Worm (Caenorhabditis elegans) whole organism, L4 larva: ENCODE data around the gene fbxa-171.

Experiments
- D1046.2 ChIP-seq: fragments of 200-800 bp; sonication (Bioruptor generic); IDR thresholded peaks from 2 replicates; pipeline ENCODE4 v1.3.6; 2022; ENCODE audit warnings: missing genetic modification characterization, missing compliant biosample characterization
- F26F4.8 ChIP-seq: fragments of 200-800 bp; sonication (Bioruptor generic); conservative IDR thresholded peaks from 2 replicates; pipeline ENCODE4 v1.3.6; 2022; ENCODE audit warnings: missing genetic modification characterization, missing compliant biosample characterization
- F44E2.7 ChIP-seq: fragments of 200-800 bp; sonication (Bioruptor generic); IDR thresholded peaks from 2 replicates; pipeline ENCODE4 v2.1.2; 2022; ENCODE audit warnings: missing genetic modification characterization, missing compliant biosample characterization
- T26A8.4 ChIP-seq: fragments of 200-800 bp; sonication (Bioruptor generic); IDR thresholded peaks from 2 replicates; pipeline ENCODE4 v1.3.6; 2022; ENCODE audit warnings: missing genetic modification characterization, missing compliant biosample characterization
- Y48G9A.11 ChIP-seq: fragments of 200-800 bp; sonication (Bioruptor generic); IDR thresholded peaks from 2 replicates; pipeline ENCODE4 v1.3.6; 2022; ENCODE audit warnings: missing genetic modification reagents, missing genetic modification characterization, missing compliant biosample characterization
- ZK546.5 ChIP-seq, 2 experiments: sonication (generic microtip); optimal IDR thresholded peaks; 2 replicates each; lab custom pipeline; 2017; ENCODE audit warnings: missing biosample characterization in 2 of 2, missing genetic modification characterization in 2 of 2
- aha-1 ChIP-seq: fragments of 150-350 bp; peaks from one replicate; lab custom pipeline; 2014; ENCODE audit warnings: missing biosample characterization, missing genetic modification characterization
- ceh-28 ChIP-seq: fragments of 150-350 bp; optimal IDR thresholded peaks from 2 replicates; lab custom pipeline; 2014; ENCODE audit warnings: missing biosample characterization, missing genetic modification reagents, missing genetic modification characterization
- ceh-32 ChIP-seq: sonication (generic microtip); optimal IDR thresholded peaks from 2 replicates; lab custom pipeline; 2016; ENCODE audit warnings: mild to moderate bottlenecking, missing genetic modification characterization, missing compliant biosample characterization; ENCODE audit not compliant: poor library complexity
- daf-16 ChIP-seq, 3 experiments: sonication (generic microtip); optimal IDR thresholded peaks; 2 replicates each; lab custom pipeline; 2016 to 2017; ENCODE audit warnings: missing genetic modification characterization in 3 of 3, missing genetic modification reagents in 3 of 3, mild to moderate bottlenecking in 2 of 3, missing compliant biosample characterization in 2 of 3, missing biosample characterization in 1 of 3, moderate library complexity in 1 of 3
- dmd-6 ChIP-seq: fragments of 200-800 bp; sonication (Bioruptor generic); IDR thresholded peaks from 2 replicates; pipeline ENCODE4 v1.3.6; 2022; ENCODE audit warnings: missing genetic modification reagents, missing genetic modification characterization, missing compliant biosample characterization
- duxl-1 ChIP-seq: sonication (generic microtip); optimal IDR thresholded peaks from 2 replicates; lab custom pipeline; 2016; ENCODE audit warnings: mild to moderate bottlenecking, missing genetic modification characterization, moderate library complexity, missing compliant biosample characterization; ENCODE audit not compliant: poor library complexity
- dve-1 ChIP-seq: sonication (generic microtip); optimal IDR thresholded peaks from 2 replicates; lab custom pipeline; 2017; ENCODE audit warnings: antibody characterized with exemption, mild to moderate bottlenecking, missing genetic modification characterization, missing compliant biosample characterization; ENCODE audit not compliant: insufficient read depth
- fkh-10 ChIP-seq: fragments of 150-350 bp; optimal IDR thresholded peaks from 2 replicates; lab custom pipeline; 2014; ENCODE audit warnings: missing biosample characterization, missing genetic modification reagents, missing genetic modification characterization
- hlh-11 ChIP-seq: fragments of 200-800 bp; sonication (Bioruptor generic); optimal IDR thresholded peaks from 2 replicates; lab custom pipeline; 2018; ENCODE audit warnings: mild to moderate bottlenecking, missing genetic modification characterization, missing compliant biosample characterization
- hlh-30 ChIP-seq: sonication (generic microtip); optimal IDR thresholded peaks from 2 replicates; lab custom pipeline; 2017; ENCODE audit warnings: antibody characterized with exemption, mild to moderate bottlenecking, missing genetic modification characterization, missing compliant biosample characterization; ENCODE audit not compliant: insufficient read depth
- lim-7 ChIP-seq: fragments of 200-800 bp; sonication (Bioruptor generic); IDR thresholded peaks from 2 replicates; pipeline ENCODE4 v1.3.6; 2022; ENCODE audit warnings: missing genetic modification characterization, missing compliant biosample characterization
- lin-13 ChIP-seq: fragments of 150-350 bp; optimal IDR thresholded peaks from 2 replicates; lab custom pipeline; 2014; ENCODE audit warnings: missing biosample characterization, missing genetic modification reagents, missing genetic modification characterization
- lin-15B ChIP-seq: fragments of 150-350 bp; sonication (generic microtip); optimal IDR thresholded peaks from 3 replicates; lab custom pipeline; 2014; ENCODE audit warnings: missing biosample characterization, missing genetic modification characterization
- lin-38 ChIP-seq: fragments of 200-800 bp; sonication (Bioruptor generic); IDR thresholded peaks from 2 replicates; pipeline ENCODE4 v1.3.6; 2022; ENCODE audit warnings: missing genetic modification reagents, missing genetic modification characterization, missing compliant biosample characterization
- mdt-29 ChIP-seq: fragments of 200-800 bp; sonication (Bioruptor generic); IDR thresholded peaks from 2 replicates; pipeline ENCODE4 v1.3.6; 2022; ENCODE audit warnings: missing genetic modification reagents, missing genetic modification characterization, missing compliant biosample characterization
- nhr-10 ChIP-seq: fragments of 150-350 bp; optimal IDR thresholded peaks from 2 replicates; lab custom pipeline; 2014; ENCODE audit warnings: missing biosample characterization, missing genetic modification characterization
- nhr-25 ChIP-seq: sonication (generic microtip); optimal IDR thresholded peaks from 2 replicates; lab custom pipeline; 2017; ENCODE audit warnings: missing genetic modification characterization, mild to moderate bottlenecking, missing compliant biosample characterization, antibody characterized with exemption, moderate library complexity, borderline replicate concordance; ENCODE audit not compliant: insufficient read depth
- nhr-28 ChIP-seq: fragments of 150-350 bp; optimal IDR thresholded peaks from 2 replicates; lab custom pipeline; 2014; ENCODE audit warnings: missing biosample characterization, missing genetic modification characterization
- nhr-42 ChIP-seq: fragments of 200-800 bp; sonication (Bioruptor generic); IDR thresholded peaks from 2 replicates; pipeline ENCODE4 v1.3.6; 2022; ENCODE audit warnings: missing genetic modification characterization, missing compliant biosample characterization
- nhr-77 ChIP-seq: fragments of 150-350 bp; optimal IDR thresholded peaks from 2 replicates; lab custom pipeline; 2014; ENCODE audit warnings: missing biosample characterization, missing genetic modification characterization
- pqm-1 ChIP-seq: sonication (generic microtip); optimal IDR thresholded peaks from 2 replicates; lab custom pipeline; 2017; ENCODE audit warnings: missing biosample characterization, missing genetic modification characterization
- set-16 ChIP-seq: fragments of 200-800 bp; sonication (Bioruptor generic); IDR thresholded peaks from 2 replicates; pipeline ENCODE4 v1.3.6; 2022; ENCODE audit warnings: missing genetic modification reagents, missing genetic modification characterization, missing compliant biosample characterization
- tra-1 ChIP-seq: fragments of 200-800 bp; sonication (Bioruptor generic); IDR thresholded peaks from 2 replicates; pipeline ENCODE4 v1.3.6; 2022; ENCODE audit warnings: missing genetic modification reagents, missing genetic modification characterization, missing compliant biosample characterization
- unc-62 ChIP-seq, 3 experiments: fragments of 150-350 bp in 1 of 3; sonication (generic microtip); optimal IDR thresholded peaks in 2 of 3; peaks in 1 of 3; 1 replicate in 1 of 3; 2 replicates in 2 of 3; lab custom pipeline; 2014 to 2017; ENCODE audit warnings: missing biosample characterization in 3 of 3, missing genetic modification characterization in 3 of 3, missing genetic modification reagents in 3 of 3, missing genotype in 1 of 3
- zip-2 ChIP-seq: fragments of 150-350 bp; optimal IDR thresholded peaks from 2 replicates; lab custom pipeline; 2014; ENCODE audit warnings: missing biosample characterization, missing genetic modification characterization

The fbxa-171 gene

ce11 chrV:17598810-17599209 is 33.0 kb upstream of the fbxa-171 start, which contains the start of gene Y6G8.2:
Y6G8.2 (minus strand) TSS chrV:17598956.
- TF ChIP-seq lin-13 (GFP tag; lab: Kevin White, UChicago) (no peak), T26A8.4 (GFP tag; lab: Robert Waterston, UW) (no peak), fkh-10 (no peak), F44E2.7 (GFP tag; lab: Robert Waterston, UW) (no peak), pqm-1 (peak; percentile 78), ZK546.5 (tag; optimal IDR thresholded peaks at IDR 0.05; lab: Kevin White, UChicago) (no peak), nhr-77 (tag; lab: Kevin White, UChicago) (peak; percentile 12), tra-1 (no peak), nhr-28 (tag; lab: Kevin White, UChicago) (peak; percentile 44), nhr-25 (tag; lab: Kevin White, UChicago) (no peak), ceh-32 (tag; lab: Kevin White, UChicago) (no peak), lim-7 (GFP tag; lab: Robert Waterston, UW) (no peak), ceh-28 (tag; lab: Kevin White, UChicago) (no peak), hlh-11 (peak; percentile 22), zip-2 (tag; lab: Kevin White, UChicago) (no peak), duxl-1 (peak; percentile 5), dve-1 (tag; lab: Kevin White, UChicago) (peak; percentile 46), lin-15B (tag; lab: Kevin White, UChicago) (no peak), mdt-29 (GFP tag; lab: Robert Waterston, UW) (no peak), daf-16 (GFP tag; optimal IDR thresholded peaks at IDR 0.05; lab: Kevin White, UChicago) (peak in 1 of 2 experiments; percentile 20), daf-16 (tag; optimal IDR thresholded peaks at IDR 0.05; lab: Kevin White, UChicago) (peak; percentile 97), dmd-6 (GFP tag; lab: Robert Waterston, UW) (peak; percentile 26; the same call in 1 of the 2 replicates)
- TF ChIP-seq, all 104 proteins: peak for 8

- TF ChIP-seq F26F4.8 (GFP tag; lab: Robert Waterston, UW) (0 out of 2 replicates have a peak, but pooled peaks have one; percentile 17), lin-38 (GFP tag; lab: Robert Waterston, UW) (no peak), nhr-10 (tag; lab: Kevin White, UChicago) (no peak), duxl-1 (no peak), ceh-32 (tag; lab: Kevin White, UChicago) (no peak), nhr-25 (tag; lab: Kevin White, UChicago) (no peak), set-16 (GFP tag; lab: Robert Waterston, UW) (peak; percentile 54; the same call in 1 of the 2 replicates)
Measured at ce11 chrV:17595691-17596090, 29.9 kb upstream of the fbxa-171 start.

ce11 chrV:17584352-17584843 is 18.6 kb upstream of the fbxa-171 start, which contains the start of gene fbxa-133:
fbxa-133 (plus strand) TSS chrV:17584793.
- 0 out of 2 replicates have a peak, but pooled peaks have one; percentile 26 for TF ChIP-seq D1046.2 (GFP tag; lab: Robert Waterston, UW)
- peak; percentile 65 for TF ChIP-seq set-16 (GFP tag; lab: Robert Waterston, UW)

- TF ChIP-seq daf-16 (GFP tag; optimal IDR thresholded peaks at IDR 0.05; lab: Kevin White, UChicago) (no peak), daf-16 (tag; optimal IDR thresholded peaks at IDR 0.05; lab: Kevin White, UChicago) (no peak), Y48G9A.11 (GFP tag; lab: Robert Waterston, UW) (no peak), aha-1 (tag; lab: Kevin White, UChicago) (peak; percentile 28), lin-13 (GFP tag; lab: Kevin White, UChicago) (no peak), hlh-30 (no peak), unc-62 (GFP tag; optimal IDR thresholded peaks at IDR 0.05 in 1 of 2; lab: Kevin White, UChicago) (peak in 1 of 2 experiments; percentile 81), unc-62 (tag; optimal IDR thresholded peaks at IDR 0.05; lab: Kevin White, UChicago) (no peak), nhr-42 (GFP tag; lab: Robert Waterston, UW) (no peak)
Measured at ce11 chrV:17580017-17580416, 14.2 kb upstream of the fbxa-171 start.
